Fruit fly (Drosophila melanogaster): Measurements from ENCODE around the gene ru.
A peak's percentile ranks its signal among the peaks of the same experiment; 100 is the strongest.

ru gene

DNA sequence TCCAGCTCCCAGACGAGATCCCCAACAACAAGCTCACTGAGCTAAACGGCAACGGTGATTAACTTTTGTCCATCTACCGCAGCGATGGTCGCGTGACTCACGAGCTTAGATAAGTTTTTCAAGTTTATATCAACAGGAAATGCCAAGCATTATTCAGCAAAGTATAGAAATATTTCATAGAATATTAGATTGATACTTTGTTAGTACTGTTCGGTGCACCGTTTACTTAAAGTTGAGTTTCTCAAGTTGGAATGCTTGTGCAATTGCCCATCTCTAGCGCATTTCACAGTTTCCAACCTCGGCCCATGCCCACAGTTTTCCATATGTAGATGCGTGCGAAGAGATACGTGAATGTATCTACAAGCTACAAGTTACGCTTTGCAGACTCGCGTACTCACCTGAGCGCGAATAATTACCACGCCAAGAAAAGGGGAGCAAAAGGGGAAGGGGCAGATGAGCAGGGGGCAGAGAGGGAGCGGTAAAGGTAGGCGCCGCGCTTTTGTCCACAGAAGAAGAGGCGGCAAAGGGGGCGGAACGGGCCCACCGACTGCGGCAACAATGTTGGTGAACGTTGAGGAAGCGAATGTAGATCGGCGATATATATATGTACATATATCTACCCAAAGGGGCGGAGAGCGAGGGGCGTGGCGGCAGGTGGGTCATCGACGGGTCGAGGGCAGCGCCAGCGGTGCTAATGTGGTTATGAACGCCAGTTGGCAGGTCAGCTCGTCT, 5.8 kb downstream of the ru start (continued):
- peak; percentile 59 for TF ChIP-seq Blimp-1 (GFP tag; optimal IDR thresholded peaks at IDR 0.05)
- no peak for TF ChIP-seq ab (GFP tag; optimal IDR thresholded peaks at IDR 0.05)
- TF ChIP-seq CG13287 (GFP tag; IDR thresholded peaks at IDR 0.05; ENCODE audit: partially characterized antibody): peak; percentile 68
- TF ChIP-seq ato (GFP tag; IDR thresholded peaks at IDR 0.05; ENCODE audit: partially characterized antibody): no peak
- peak; percentile 41; the same call in 1 of the 2 replicates for TF ChIP-seq HLH3B (GFP tag; IDR thresholded peaks at IDR 0.05)
- TF ChIP-seq nom (GFP tag; optimal IDR thresholded peaks at IDR 0.05): no peak
- peak; percentile 33 for TF ChIP-seq gcm (GFP tag; optimal IDR thresholded peaks at IDR 0.05)
- TF ChIP-seq aop (GFP tag; IDR thresholded peaks at IDR 0.05): no peak
- TF ChIP-seq Fer1 (GFP tag; optimal IDR thresholded peaks at IDR 0.05): peak; percentile 18
- no peak for TF ChIP-seq pan (optimal IDR thresholded peaks at IDR 0.05)
- TF ChIP-seq pan (GFP tag; optimal IDR thresholded peaks at IDR 0.05 in 1 of 2, IDR thresholded peaks at IDR 0.05 in 1 of 2): peak in 1 of 2 experiments; percentile 66
- no peak for TF ChIP-seq ash1 (GFP tag; optimal IDR thresholded peaks at IDR 0.05)
- no peak for TF ChIP-seq fd3F (GFP tag; optimal IDR thresholded peaks at IDR 0.05)
- TF ChIP-seq CG15601 (tag; optimal IDR thresholded peaks at IDR 0.05): peak; percentile 41
- no peak for TF ChIP-seq CG4617 (GFP tag; optimal IDR thresholded peaks at IDR 0.05; ENCODE audit: borderline replicate concordance)
- no peak for TF ChIP-seq CG6854 (GFP tag; optimal IDR thresholded peaks at IDR 0.05)
- TF ChIP-seq Gug (GFP tag; IDR thresholded peaks at IDR 0.05): peak; percentile 32; the same call in 1 of the 4 replicates
- TF ChIP-seq gce (GFP tag; IDR thresholded peaks at IDR 0.05): no peak
- peak; percentile 63 for TF ChIP-seq dmrt99B (tag; optimal IDR thresholded peaks at IDR 0.05)
- TF ChIP-seq Aef1 (GFP tag; IDR thresholded peaks at IDR 0.05): peak; percentile 23; the same call in 1 of the 3 replicates
- TF ChIP-seq CG33213 (GFP tag; optimal IDR thresholded peaks at IDR 0.05): no peak
- TF ChIP-seq CG1603 (tag; optimal IDR thresholded peaks at IDR 0.05): peak; percentile 68
- TF ChIP-seq Myb (GFP tag; optimal IDR thresholded peaks at IDR 0.05): no peak
- TF ChIP-seq CG10959 (GFP tag; IDR thresholded peaks at IDR 0.05): no peak
- no peak for TF ChIP-seq NC2β (GFP tag; optimal IDR thresholded peaks at IDR 0.05)
- no peak for TF ChIP-seq CG16815 (GFP tag; optimal IDR thresholded peaks at IDR 0.05)
- no peak for TF ChIP-seq Elba2 (GFP tag; optimal IDR thresholded peaks at IDR 0.05)
- peak; percentile 74 for TF ChIP-seq Doc3 (GFP tag; IDR thresholded peaks at IDR 0.05; ENCODE audit: partially characterized antibody)
- no peak for TF ChIP-seq cas (GFP tag; IDR thresholded peaks at IDR 0.05)
- TF ChIP-seq Deaf1 (tag; optimal IDR thresholded peaks at IDR 0.05): no peak
- peak; percentile 60 for TF ChIP-seq CG6689 (GFP tag; IDR thresholded peaks at IDR 0.05)
- no peak for TF ChIP-seq sd (tag; optimal IDR thresholded peaks at IDR 0.05)
- no peak for TF ChIP-seq CG1233 (GFP tag; optimal IDR thresholded peaks at IDR 0.05)
- peak; percentile 1 for TF ChIP-seq Fer3 (tag; optimal IDR thresholded peaks at IDR 0.05)
- no peak for TF ChIP-seq CG9876 (GFP tag; optimal IDR thresholded peaks at IDR 0.05)
- peak; percentile 64 for TF ChIP-seq CG18262 (tag; optimal IDR thresholded peaks at IDR 0.05)
- TF ChIP-seq Mes4 (GFP tag; optimal IDR thresholded peaks at IDR 0.05): no peak
- TF ChIP-seq yki (optimal IDR thresholded peaks at IDR 0.05): no peak
- TF ChIP-seq dm (GFP tag; optimal IDR thresholded peaks at IDR 0.05): no peak
- TF ChIP-seq CG1792 (GFP tag; optimal IDR thresholded peaks at IDR 0.05): no peak
- no peak for TF ChIP-seq peb (GFP tag; IDR thresholded peaks at IDR 0.05)
- 0 out of 3 replicates have a peak, but pooled peaks have one; percentile 21 for TF ChIP-seq z (GFP tag; IDR thresholded peaks at IDR 0.05)
- peak; percentile 6 for TF ChIP-seq CG10654 (GFP tag; optimal IDR thresholded peaks at IDR 0.05)
- no peak for TF ChIP-seq Fer2 (tag; optimal IDR thresholded peaks at IDR 0.05)
- no peak for TF ChIP-seq ase (GFP tag; IDR thresholded peaks at IDR 0.05)
- TF ChIP-seq CG34422 (GFP tag; IDR thresholded peaks at IDR 0.05): no peak
- peak; percentile 38; the same call in 1 of the 2 replicates for TF ChIP-seq inv (GFP tag; IDR thresholded peaks at IDR 0.05; ENCODE audit: partially characterized antibody)
- no peak for TF ChIP-seq pb (GFP tag; optimal IDR thresholded peaks at IDR 0.05)
- TF ChIP-seq ac (GFP tag; optimal IDR thresholded peaks at IDR 0.05): no peak
- TF ChIP-seq CG12744 (GFP tag; optimal IDR thresholded peaks at IDR 0.05): no peak

Data from whole organism, embryonic.